Worm (Caenorhabditis elegans) whole organism, late embryonic: ENCODE results near the gene sru-4.
A peak's percentile ranks its signal among the peaks of the same experiment; 100 is the strongest.

Experiments
- C08G9.2 ChIP-seq: sonication (generic microtip); optimal IDR thresholded peaks from 2 replicates; lab custom pipeline; 2016; ENCODE audit warnings: mild to moderate bottlenecking, missing genetic modification characterization, moderate library complexity, missing compliant biosample characterization
- Y22D7AL.16 ChIP-seq: sonication (generic microtip); optimal IDR thresholded peaks from 2 replicates; lab custom pipeline; 2016; ENCODE audit warnings: missing genetic modification characterization, missing compliant biosample characterization
- elt-2 ChIP-seq: sonication (generic microtip); optimal IDR thresholded peaks from 2 replicates; lab custom pipeline; 2016; ENCODE audit warnings: missing genetic modification reagents, missing genetic modification characterization, missing compliant biosample characterization
- madf-2 ChIP-seq: sonication (generic microtip); optimal IDR thresholded peaks from 2 replicates; lab custom pipeline; 2017; ENCODE audit warnings: missing genetic modification characterization, missing compliant biosample characterization
- pha-2 ChIP-seq: sonication (generic microtip); optimal IDR thresholded peaks from 2 replicates; lab custom pipeline; 2017; ENCODE audit warnings: mild to moderate bottlenecking, missing genetic modification characterization, missing compliant biosample characterization
- sox-4 ChIP-seq: sonication (generic microtip); optimal IDR thresholded peaks from 2 replicates; lab custom pipeline; 2017; ENCODE audit warnings: mild to moderate bottlenecking, missing genetic modification characterization, inconsistent platforms, missing compliant biosample characterization
- unc-86 ChIP-seq: sonication (generic microtip); optimal IDR thresholded peaks from 2 replicates; lab custom pipeline; 2016; ENCODE audit warnings: missing genetic modification characterization, missing compliant biosample characterization

DNA sequence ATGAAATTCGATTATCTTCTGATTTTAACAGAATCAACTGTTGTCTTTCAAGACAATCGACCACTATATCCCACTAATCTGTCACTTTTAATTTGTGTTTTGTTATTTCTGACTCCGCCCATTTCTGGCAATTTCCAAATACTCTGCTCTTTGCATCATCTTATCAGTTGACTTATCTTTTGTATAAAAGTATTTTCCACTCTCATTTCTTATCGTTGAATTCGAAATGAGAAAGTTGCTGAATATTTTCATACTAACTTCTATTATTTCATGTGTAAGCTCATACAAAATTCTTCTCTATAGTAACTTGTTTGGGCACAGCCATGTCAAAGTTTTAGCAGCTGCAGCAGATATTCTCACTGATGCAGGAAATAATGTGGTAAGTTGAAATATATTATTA, 1.9 kb downstream of the sru-4 start, which contains the start of gene ugt-21:
- TF ChIP-seq Y22D7AL.16 (tag; lab: Kevin White, UChicago) (no peak), pha-2 (tag; lab: Kevin White, UChicago) (no peak), C08G9.2 (tag; lab: Kevin White, UChicago) (no peak), elt-2 (tag; lab: Kevin White, UChicago) (peak; percentile 22), sox-4 (tag; lab: Kevin White, UChicago) (no peak), unc-86 (no peak), madf-2 (tag; lab: Kevin White, UChicago) (no peak)
